Fruit fly (Drosophila melanogaster) whole organism, embryonic: ENCODE results near the gene CG33124.

Source experiments
- BtbVII ChIP-seq: fragments of 200-800 bp; sonication (Bioruptor generic); optimal IDR thresholded peaks from 3 replicates; lab custom pipeline; 2017; ENCODE audit warnings: missing biosample characterization, mild to moderate bottlenecking, missing genetic modification characterization
- CG10959 ChIP-seq: fragments of 200-800 bp; sonication (Bioruptor generic); IDR thresholded peaks from 2 replicates; pipeline ENCODE4 v1.3.6; 2022; ENCODE audit warnings: missing biosample characterization, missing genetic modification characterization
- CTCF ChIP-seq: fragments of 200-800 bp; sonication (Bioruptor generic); optimal IDR thresholded peaks from 2 replicates; lab custom pipeline; 2017; ENCODE audit warnings: missing biosample characterization, mild to moderate bottlenecking, missing genetic modification characterization, moderate library complexity
- GATAe ChIP-seq: fragments of 200-800 bp; sonication (Bioruptor generic); conservative IDR thresholded peaks from 2 replicates; pipeline ENCODE4 v1.3.6; 2022; ENCODE audit warnings: missing biosample characterization, missing genetic modification characterization
- Sox102F ChIP-seq: fragments of 200-800 bp; sonication (Bioruptor generic); optimal IDR thresholded peaks from 2 replicates; lab custom pipeline; 2018; ENCODE audit warnings: missing biosample characterization, mild to moderate bottlenecking, missing genetic modification characterization, moderate library complexity
- Xbp1 ChIP-seq: fragments of 200-800 bp; sonication (Bioruptor generic); optimal IDR thresholded peaks from 3 replicates; lab custom pipeline; 2016; ENCODE audit warnings: missing biosample characterization, mild to moderate bottlenecking, missing genetic modification characterization
- sqz ChIP-seq: fragments of 200-800 bp; sonication (Bioruptor generic); optimal IDR thresholded peaks from 3 replicates; lab custom pipeline; 2018; ENCODE audit warnings: missing biosample characterization, mild to moderate bottlenecking, missing genetic modification characterization

DNA sequence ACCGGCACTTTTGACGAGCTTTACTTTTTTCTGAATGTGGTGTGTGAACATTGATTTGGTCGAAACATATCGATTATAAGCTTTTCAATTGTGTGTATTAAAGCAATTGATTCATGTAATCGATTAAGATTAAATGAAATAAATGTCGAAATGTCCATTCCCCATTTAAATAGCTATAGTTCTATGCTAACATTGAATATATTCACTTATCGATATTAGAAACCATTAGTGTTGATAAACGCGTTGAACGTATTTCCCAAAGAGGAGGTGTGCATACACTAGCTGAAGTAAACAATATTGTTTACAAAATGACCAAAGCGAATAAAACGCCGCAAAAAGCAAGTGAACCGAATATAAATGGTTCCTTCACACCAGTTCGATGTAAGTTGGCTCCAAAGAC is 5.1 kb upstream of the CG33124 start, which contains the start of the genes Uch and CG34174:
- no peak for TF ChIP-seq CG10959
- no peak for TF ChIP-seq GATAe (GFP tag; lab: Robert Waterston, UW)
- peak; percentile 15 for TF ChIP-seq BtbVII
- no peak for TF ChIP-seq Xbp1 (GFP tag; lab: Kevin White, UChicago)
- no peak for TF ChIP-seq sqz (GFP tag; lab: Kevin White, UChicago)
- no peak for TF ChIP-seq Sox102F (GFP tag; lab: Kevin White, UChicago)
- TF ChIP-seq CTCF, result no peak
